Fruit fly (Drosophila melanogaster) whole organism, embryonic: ENCODE measurements around the gene Syt12.

ENCODE experiments used
- Awh ChIP-seq: fragments of 200-800 bp; sonication (Bioruptor generic); IDR thresholded peaks from 2 replicates; pipeline ENCODE4, ENCODE4 v1.3.6; 2022; ENCODE audit warnings: missing biosample characterization, missing genetic modification characterization
- B-H1 ChIP-seq: fragments of 200-800 bp; sonication (Bioruptor generic); IDR thresholded peaks from 3 replicates; pipeline ENCODE4 v1.3.6; 2022; ENCODE audit warnings: missing biosample characterization, missing genetic modification characterization
- BtbVII ChIP-seq: fragments of 200-800 bp; sonication (Bioruptor generic); optimal IDR thresholded peaks from 3 replicates; lab custom pipeline; 2017; ENCODE audit warnings: missing biosample characterization, mild to moderate bottlenecking, missing genetic modification characterization
- CG10147 ChIP-seq: fragments of 200-800 bp; sonication (Bioruptor generic); optimal IDR thresholded peaks from 2 replicates; lab custom pipeline; 2019; ENCODE audit warnings: missing biosample characterization, mild to moderate bottlenecking, missing genetic modification characterization, moderate library complexity
- CG10431 ChIP-seq: fragments of 200-800 bp; sonication (Bioruptor generic); optimal IDR thresholded peaks from 3 replicates; lab custom pipeline; 2018; ENCODE audit warnings: missing biosample characterization, mild to moderate bottlenecking, missing genetic modification characterization
- CG10462 ChIP-seq: fragments of 200-800 bp; sonication (Bioruptor generic); optimal IDR thresholded peaks from 2 replicates; lab custom pipeline; 2016; ENCODE audit warnings: missing biosample characterization, missing genetic modification characterization
- CG10979 ChIP-seq: fragments of 200-800 bp; sonication (Bioruptor generic); optimal IDR thresholded peaks from 2 replicates; lab custom pipeline; 2018; ENCODE audit warnings: missing biosample characterization, mild to moderate bottlenecking, missing genetic modification characterization, moderate library complexity
- CG13894 ChIP-seq: fragments of 200-800 bp; sonication (Bioruptor generic); optimal IDR thresholded peaks from 3 replicates; lab custom pipeline; 2018; ENCODE audit warnings: missing biosample characterization, mild to moderate bottlenecking, missing genetic modification characterization, moderate library complexity
- CG16815 ChIP-seq: fragments of 200-800 bp; sonication (Bioruptor generic); optimal IDR thresholded peaks from 3 replicates; lab custom pipeline; 2017; ENCODE audit warnings: missing biosample characterization, mild to moderate bottlenecking, missing genetic modification characterization
- CG2120 ChIP-seq: fragments of 200-800 bp; sonication (Bioruptor generic); optimal IDR thresholded peaks from 3 replicates; lab custom pipeline; 2016; ENCODE audit warnings: missing biosample characterization, missing genetic modification characterization
- CG30020 ChIP-seq: fragments of 200-800 bp; optimal IDR thresholded peaks from 2 replicates; lab custom pipeline; 2019; ENCODE audit warnings: missing biosample characterization, mild to moderate bottlenecking, missing genetic modification characterization, moderate library complexity
- CG31365 ChIP-seq: fragments of 200-800 bp; sonication (Bioruptor generic); optimal IDR thresholded peaks from 2 replicates; lab custom pipeline; 2018; ENCODE audit warnings: missing biosample characterization, mild to moderate bottlenecking, missing genetic modification characterization
- CG3838 ChIP-seq: fragments of 200-800 bp; sonication (Bioruptor generic); optimal IDR thresholded peaks from 3 replicates; lab custom pipeline; 2016; ENCODE audit warnings: missing biosample characterization, missing genetic modification characterization
- CG3995 ChIP-seq: fragments of 200-800 bp; sonication (Bioruptor generic); optimal IDR thresholded peaks from 3 replicates; lab custom pipeline; 2016; ENCODE audit warnings: missing biosample characterization, missing genetic modification characterization
- CG43689 ChIP-seq: fragments of 200-800 bp; sonication (Bioruptor generic); IDR thresholded peaks from 2 replicates; pipeline ENCODE4 v1.3.6; 2022; ENCODE audit warnings: missing biosample characterization, missing genetic modification characterization
- CG5245 ChIP-seq: fragments of 200-800 bp; sonication (Bioruptor generic); optimal IDR thresholded peaks from 3 replicates; lab custom pipeline; 2016; ENCODE audit warnings: missing biosample characterization, missing genetic modification characterization
- CG6272 ChIP-seq: fragments of 200-800 bp; sonication (Bioruptor generic); IDR thresholded peaks from 2 replicates; pipeline ENCODE4 v1.3.6; 2022; ENCODE audit warnings: missing biosample characterization, missing genetic modification characterization
- CG6689 ChIP-seq: fragments of 200-800 bp; sonication (Bioruptor generic); IDR thresholded peaks from 2 replicates; pipeline ENCODE4 v1.3.6; 2022; ENCODE audit warnings: missing biosample characterization, missing genetic modification characterization
- CG6765 ChIP-seq: fragments of 200-800 bp; sonication (Bioruptor generic); optimal IDR thresholded peaks from 3 replicates; lab custom pipeline; 2017; ENCODE audit warnings: missing biosample characterization, mild to moderate bottlenecking, missing genetic modification characterization
- CG7556 ChIP-seq: fragments of 200-800 bp; sonication (Bioruptor generic); optimal IDR thresholded peaks from 2 replicates; lab custom pipeline; 2017; ENCODE audit warnings: missing biosample characterization, mild to moderate bottlenecking, missing genetic modification characterization
- CG7839 ChIP-seq: fragments of 200-800 bp; sonication (Bioruptor generic); optimal IDR thresholded peaks from 3 replicates; lab custom pipeline; 2018; ENCODE audit warnings: missing biosample characterization, mild to moderate bottlenecking, missing genetic modification characterization, moderate library complexity
- CG9437 ChIP-seq: fragments of 200-800 bp; sonication (Bioruptor generic); optimal IDR thresholded peaks from 2 replicates; lab custom pipeline; 2018; ENCODE audit warnings: missing biosample characterization, mild to moderate bottlenecking, missing genetic modification characterization
- CG9609 ChIP-seq: fragments of 200-800 bp; sonication (Bioruptor generic); optimal IDR thresholded peaks from 3 replicates; lab custom pipeline; 2016; ENCODE audit warnings: missing biosample characterization, missing genetic modification characterization
- CG9817 ChIP-seq: fragments of 200-800 bp; sonication (Bioruptor generic); optimal IDR thresholded peaks from 2 replicates; lab custom pipeline; 2018; ENCODE audit warnings: missing biosample characterization, mild to moderate bottlenecking, missing genetic modification characterization, moderate library complexity
- Camta ChIP-seq: fragments of 200-800 bp; sonication (Bioruptor generic); optimal IDR thresholded peaks from 2 replicates; lab custom pipeline; 2016; ENCODE audit warnings: missing biosample characterization, missing genetic modification characterization
- Doc3 ChIP-seq: fragments of 200-800 bp; sonication (Bioruptor generic); IDR thresholded peaks from 3 replicates; pipeline ENCODE4 v1.3.6; 2022; ENCODE audit warnings: missing biosample characterization, missing genetic modification characterization; ENCODE audit not compliant: partially characterized antibody
- Dref ChIP-seq: fragments of 200-800 bp; sonication (Bioruptor generic); IDR thresholded peaks from 2 replicates; pipeline ENCODE4 v1.3.6; 2022; ENCODE audit warnings: missing biosample characterization, missing genetic modification characterization
- Ets97D ChIP-seq: fragments of 200-800 bp; sonication (Bioruptor generic); optimal IDR thresholded peaks from 3 replicates; lab custom pipeline; 2016; ENCODE audit warnings: missing biosample characterization, missing genetic modification characterization
- Fer2 ChIP-seq: fragments of 200-800 bp; sonication (Bioruptor generic); optimal IDR thresholded peaks from 2 replicates; lab custom pipeline; 2018; ENCODE audit warnings: missing biosample characterization, mild to moderate bottlenecking, missing genetic modification characterization, moderate library complexity
- H15 ChIP-seq: fragments of 200-800 bp; sonication (Bioruptor generic); IDR thresholded peaks from 3 replicates; pipeline ENCODE4 v1.3.6; 2022; ENCODE audit warnings: missing biosample characterization, missing genetic modification characterization
- Hey ChIP-seq: fragments of 200-800 bp; sonication (Bioruptor generic); optimal IDR thresholded peaks from 3 replicates; lab custom pipeline; 2018; ENCODE audit warnings: missing biosample characterization, mild to moderate bottlenecking, missing genetic modification characterization
- Hsf ChIP-seq: fragments of 200-800 bp; sonication (Bioruptor generic); optimal IDR thresholded peaks from 3 replicates; lab custom pipeline; 2016; ENCODE audit warnings: missing biosample characterization, missing genetic modification characterization
- MTF-1 ChIP-seq: fragments of 200-800 bp; sonication (Bioruptor generic); optimal IDR thresholded peaks from 2 replicates; lab custom pipeline; 2018; ENCODE audit warnings: missing biosample characterization, mild to moderate bottlenecking, missing genetic modification characterization, borderline replicate concordance
- NC2β ChIP-seq: fragments of 200-800 bp; sonication (Bioruptor generic); optimal IDR thresholded peaks from 2 replicates; lab custom pipeline; 2016; ENCODE audit warnings: missing biosample characterization, missing genetic modification characterization
- abd-A ChIP-seq: fragments of 200-800 bp; sonication (Bioruptor generic); optimal IDR thresholded peaks from 3 replicates; lab custom pipeline; 2019; ENCODE audit warnings: missing biosample characterization, mild to moderate bottlenecking, missing genetic modification characterization, moderate library complexity
- bowl ChIP-seq: fragments of 200-800 bp; sonication (Bioruptor generic); IDR thresholded peaks from 2 replicates; pipeline ENCODE4 v1.3.6; 2022; ENCODE audit warnings: missing biosample characterization, missing genetic modification characterization
- chm ChIP-seq: fragments of 200-800 bp; sonication (Bioruptor generic); IDR thresholded peaks from 2 replicates; pipeline ENCODE4 v1.3.6; 2022; ENCODE audit warnings: missing biosample characterization, missing genetic modification characterization
- dmrt11E ChIP-seq: fragments of 200-800 bp; sonication (Bioruptor generic); optimal IDR thresholded peaks from 3 replicates; lab custom pipeline; 2018; ENCODE audit warnings: missing biosample characterization, mild to moderate bottlenecking, missing genetic modification characterization, moderate library complexity
- dmrt99B ChIP-seq: fragments of 200-800 bp; sonication (Bioruptor generic); optimal IDR thresholded peaks from 2 replicates; lab custom pipeline; 2018; ENCODE audit warnings: missing biosample characterization, mild to moderate bottlenecking, missing genetic modification characterization, moderate library complexity
- gem ChIP-seq: fragments of 200-800 bp; sonication (Bioruptor generic); optimal IDR thresholded peaks from 2 replicates; lab custom pipeline; 2019; ENCODE audit warnings: missing biosample characterization, mild to moderate bottlenecking, missing genetic modification characterization, moderate library complexity
- hb ChIP-seq: fragments of 200-800 bp; sonication (Bioruptor generic); IDR thresholded peaks from 3 replicates; pipeline ENCODE4 v1.3.6; 2022; ENCODE audit warnings: missing biosample characterization, missing genetic modification characterization; ENCODE audit not compliant: partially characterized antibody
- jing ChIP-seq: fragments of 200-800 bp; sonication (Bioruptor generic); optimal IDR thresholded peaks from 2 replicates; lab custom pipeline; 2018; ENCODE audit warnings: missing biosample characterization, mild to moderate bottlenecking, missing genetic modification characterization
- maf-S ChIP-seq: fragments of 200-800 bp; sonication (Bioruptor generic); optimal IDR thresholded peaks from 2 replicates; lab custom pipeline; 2016; ENCODE audit warnings: missing biosample characterization, missing genetic modification characterization
- run ChIP-seq: fragments of 200-800 bp; sonication (Bioruptor generic); optimal IDR thresholded peaks from 3 replicates; lab custom pipeline; 2018; ENCODE audit warnings: missing biosample characterization, mild to moderate bottlenecking, missing genetic modification characterization
- slbo ChIP-seq: fragments of 200-800 bp; sonication (Bioruptor generic); IDR thresholded peaks from 2 replicates; pipeline ENCODE4 v1.3.6; 2022; ENCODE audit warnings: missing biosample characterization, missing genetic modification characterization
- sob ChIP-seq: fragments of 200-800 bp; sonication (Bioruptor generic); IDR thresholded peaks from 2 replicates; pipeline ENCODE4 v1.3.6; 2022; ENCODE audit warnings: missing biosample characterization, missing genetic modification characterization
- sug ChIP-seq: fragments of 200-800 bp; optimal IDR thresholded peaks from 2 replicates; lab custom pipeline; 2019; ENCODE audit warnings: missing biosample characterization, mild to moderate bottlenecking, missing genetic modification characterization, moderate library complexity
- zen2 ChIP-seq: fragments of 200-800 bp; sonication (Bioruptor generic); IDR thresholded peaks from 3 replicates; pipeline ENCODE4 v1.3.6; 2022; ENCODE audit warnings: missing biosample characterization, missing genetic modification characterization; ENCODE audit not compliant: partially characterized antibody

Gene Syt12

dm6 chrX:13373239-13374153, 14.4 kb downstream of the Syt12 start (continued):
- TF ChIP-seq Ets97D, result no peak
- TF ChIP-seq CG9437 (GFP tag; lab: Kevin White, UChicago), result peak; percentile 78
- peak; percentile 57 for TF ChIP-seq CG10462 (GFP tag; lab: Kevin White, UChicago)
- peak; percentile 87 for TF ChIP-seq slbo (GFP tag; lab: Robert Waterston, UW)
- peak; percentile 38 for TF ChIP-seq maf-S (GFP tag; lab: Kevin White, UChicago)
- TF ChIP-seq bowl (GFP tag; lab: Robert Waterston, UW), result peak; percentile 60; the same call in 1 of the 2 replicates
- peak; percentile 90 for TF ChIP-seq sob
- no peak for TF ChIP-seq Hey (tag; lab: Kevin White, UChicago)
- peak; percentile 40 for TF ChIP-seq CG31365 (tag; lab: Kevin White, UChicago)
- peak; percentile 78 for TF ChIP-seq H15 (GFP tag; lab: Robert Waterston, UW)
- TF ChIP-seq Dref (GFP tag; lab: Robert Waterston, UW), result no peak
- TF ChIP-seq CG13894, result peak; percentile 64
- peak; percentile 81 for TF ChIP-seq CG10979 (tag; lab: Kevin White, UChicago)
- peak; percentile 71 for TF ChIP-seq CG9817 (tag; lab: Kevin White, UChicago)
- no peak for TF ChIP-seq zen2 (GFP tag; lab: Robert Waterston, UW)
- TF ChIP-seq Camta (GFP tag; lab: Kevin White, UChicago), result peak; percentile 58
- TF ChIP-seq B-H1, result peak; percentile 75; the same call in 2 of the 3 replicates
- peak; percentile 42 for TF ChIP-seq Fer2
- TF ChIP-seq CG5245, result peak; percentile 74
- no peak for TF ChIP-seq CG3838 (GFP tag; lab: Kevin White, UChicago)
- peak; percentile 50 for TF ChIP-seq CG10431
- peak; percentile 49 for TF ChIP-seq jing
- TF ChIP-seq CG6272, result peak; percentile 83
- peak; percentile 89 for TF ChIP-seq CG7556 (GFP tag; lab: Kevin White, UChicago)
- peak; percentile 89 for TF ChIP-seq run
- TF ChIP-seq sug, result peak; percentile 83
- peak; percentile 93 for TF ChIP-seq dmrt11E (tag; lab: Kevin White, UChicago)
- TF ChIP-seq NC2β (GFP tag; lab: Kevin White, UChicago), result peak; percentile 0
- TF ChIP-seq Hsf (GFP tag; lab: Kevin White, UChicago), result peak; percentile 68
- TF ChIP-seq CG6765 (GFP tag; lab: Kevin White, UChicago), result peak; percentile 69
- peak; percentile 79 for TF ChIP-seq CG7839 (tag; lab: Kevin White, UChicago)
- peak; percentile 80 for TF ChIP-seq chm (GFP tag; lab: Robert Waterston, UW)
- peak; percentile 54 for TF ChIP-seq CG30020 (tag; lab: Kevin White, UChicago)
- peak; percentile 71 for TF ChIP-seq CG43689 (GFP tag; lab: Robert Waterston, UW)
- no peak for TF ChIP-seq CG3995
- peak; percentile 79 for TF ChIP-seq CG6689 (GFP tag; lab: Robert Waterston, UW)
- peak; percentile 80 for TF ChIP-seq BtbVII (GFP tag; lab: Kevin White, UChicago)
- peak; percentile 46 for TF ChIP-seq MTF-1 (GFP tag; lab: Kevin White, UChicago)
- TF ChIP-seq CG16815 (GFP tag; lab: Kevin White, UChicago), result peak; percentile 64
- TF ChIP-seq CG9609 (GFP tag; lab: Kevin White, UChicago), result peak; percentile 34
- TF ChIP-seq dmrt99B (tag; lab: Kevin White, UChicago), result peak; percentile 84
- TF ChIP-seq CG2120 (GFP tag; lab: Kevin White, UChicago), result peak; percentile 81
- TF ChIP-seq hb, result no peak
- TF ChIP-seq abd-A (tag; lab: Kevin White, UChicago), result peak; percentile 36
- TF ChIP-seq gem (tag; lab: Kevin White, UChicago), result peak; percentile 94
- TF ChIP-seq CG10147 (GFP tag; lab: Kevin White, UChicago), result peak; percentile 70
- peak; percentile 80 for TF ChIP-seq Awh (GFP tag; lab: Robert Waterston, UW)
- TF ChIP-seq Doc3 (GFP tag; lab: Robert Waterston, UW), result no peak
